Worm (Caenorhabditis elegans): ENCODE results near the gene mig-39.

DNA sequence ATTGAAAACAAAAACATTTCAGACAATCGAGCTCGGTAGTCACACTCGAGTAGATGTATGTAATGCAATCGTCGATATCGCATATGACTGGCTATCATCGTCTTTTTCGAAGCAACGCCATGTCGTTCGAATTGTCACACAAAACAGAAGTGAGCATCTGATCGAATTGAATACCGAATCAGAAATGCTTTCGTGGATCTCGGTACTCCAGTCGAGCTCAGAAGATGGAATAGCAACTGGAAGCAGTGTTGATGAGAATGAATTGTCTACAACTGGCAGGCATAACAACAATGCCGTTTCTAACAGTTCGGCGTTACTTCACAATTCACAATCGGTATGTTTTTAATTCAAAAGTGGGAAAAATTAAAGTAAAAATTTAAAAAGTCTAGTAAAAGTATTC is 42.4 kb downstream of the mig-39 start:
- TF ChIP-seq nhr-21 (tag; optimal IDR thresholded peaks at IDR 0.05) (no peak), unc-62 (GFP tag; optimal IDR thresholded peaks at IDR 0.05) (no peak), lin-13 (GFP tag; optimal IDR thresholded peaks at IDR 0.05) (no peak), nhr-11 (tag; optimal IDR thresholded peaks at IDR 0.05) (no peak), blmp-1 (tag; optimal IDR thresholded peaks at IDR 0.05; ENCODE audit: insufficient read depth) (no peak), mdl-1 (tag; optimal IDR thresholded peaks at IDR 0.05) (no peak)

All from whole organism, L2 larva.